Worm (Caenorhabditis elegans): ENCODE results near the gene nspb-7.
A peak's percentile ranks its signal among the peaks of the same experiment; 100 is the strongest.

- TF ChIP-seq mdl-1 (tag; optimal IDR thresholded peaks at IDR 0.05) (no peak), ztf-11 (tag; optimal IDR thresholded peaks at IDR 0.05) (no peak), ceh-82 (tag; optimal IDR thresholded peaks at IDR 0.05) (no peak), elt-1 (tag; optimal IDR thresholded peaks at IDR 0.05) (no peak), F13H6.1 (tag; optimal IDR thresholded peaks at IDR 0.05) (no peak), nhr-21 (tag; optimal IDR thresholded peaks at IDR 0.05) (no peak), lin-13 (GFP tag; optimal IDR thresholded peaks at IDR 0.05) (no peak), lin-11 (tag; optimal IDR thresholded peaks at IDR 0.05) (no peak), nhr-77 (tag; optimal IDR thresholded peaks at IDR 0.05) (no peak), nhr-23 (tag; optimal IDR thresholded peaks at IDR 0.05) (no peak), snpc-4 (tag; optimal IDR thresholded peaks at IDR 0.05) (no peak), fos-1 (tag; optimal IDR thresholded peaks at IDR 0.05) (peak; percentile 27), ama-1 (optimal IDR thresholded peaks at IDR 0.05) (no peak)
Observed at ce11 chrII:14616402-14616801, 38.3 kb downstream of the nspb-7 start.

All from whole organism, L2 larva.